Fruit fly (Drosophila melanogaster): ENCODE data around the gene CG14864.

CG14864 gene

dm6 chr3R:15289828-15290641, 21.7 kb upstream of the CG14864 start (continued):
- TF ChIP-seq croc (GFP tag; conservative IDR thresholded peaks at IDR 0.05): no peak
- TF ChIP-seq Ets97D (GFP tag; optimal IDR thresholded peaks at IDR 0.05): no peak
- no peak for TF ChIP-seq CG13123 (GFP tag; optimal IDR thresholded peaks at IDR 0.05)
- TF ChIP-seq Camta (GFP tag; optimal IDR thresholded peaks at IDR 0.05): no peak
- peak; percentile 85 for TF ChIP-seq Med (GFP tag)
- TF ChIP-seq CG13775 (GFP tag; optimal IDR thresholded peaks at IDR 0.05): no peak
- TF ChIP-seq gce (GFP tag; IDR thresholded peaks at IDR 0.05): no peak
- TF ChIP-seq ken (GFP tag; IDR thresholded peaks at IDR 0.05): no peak
- no peak for TF ChIP-seq CG14860 (GFP tag; IDR thresholded peaks at IDR 0.05; ENCODE audit: partially characterized antibody)
- no peak for TF ChIP-seq slbo (GFP tag; IDR thresholded peaks at IDR 0.05)
- TF ChIP-seq rib (GFP tag; IDR thresholded peaks at IDR 0.05): no peak
- no peak for TF ChIP-seq CG14965 (GFP tag; optimal IDR thresholded peaks at IDR 0.05; ENCODE audit: borderline replicate concordance)
- peak; percentile 18 for TF ChIP-seq CG12769 (tag; optimal IDR thresholded peaks at IDR 0.05)
- TF ChIP-seq CG12942 (GFP tag; optimal IDR thresholded peaks at IDR 0.05): no peak
- TF ChIP-seq Nf-YC (tag; optimal IDR thresholded peaks at IDR 0.05): no peak
- no peak for TF ChIP-seq CG10543 (GFP tag; optimal IDR thresholded peaks at IDR 0.05)
- TF ChIP-seq CG1832 (GFP tag; optimal IDR thresholded peaks at IDR 0.05): peak; percentile 46
- no peak for TF ChIP-seq Bteb2 (GFP tag; optimal IDR thresholded peaks at IDR 0.05)
- no peak for TF ChIP-seq CG11696 (GFP tag; IDR thresholded peaks at IDR 0.05)
- no peak for TF ChIP-seq CG33557 (GFP tag; optimal IDR thresholded peaks at IDR 0.05)
- no peak for TF ChIP-seq Lhr (GFP tag; optimal IDR thresholded peaks at IDR 0.05)
- TF ChIP-seq ash1 (GFP tag; optimal IDR thresholded peaks at IDR 0.05): no peak
- no peak for TF ChIP-seq dysf (GFP tag; IDR thresholded peaks at IDR 0.05)
- no peak for TF ChIP-seq CG9876 (GFP tag; optimal IDR thresholded peaks at IDR 0.05)
- TF ChIP-seq Dbx (GFP tag; IDR thresholded peaks at IDR 0.05): no peak
- no peak for TF ChIP-seq hbn (GFP tag; IDR thresholded peaks at IDR 0.05; ENCODE audit: partially characterized antibody)
- TF ChIP-seq wor (GFP tag; IDR thresholded peaks at IDR 0.05): no peak
- no peak for TF ChIP-seq CG10979 (tag; optimal IDR thresholded peaks at IDR 0.05)
- TF ChIP-seq Drgx (GFP tag; IDR thresholded peaks at IDR 0.05): no peak
- TF ChIP-seq CG7372 (GFP tag; IDR thresholded peaks at IDR 0.05): no peak
- TF ChIP-seq CG4707 (GFP tag; optimal IDR thresholded peaks at IDR 0.05): no peak
- TF ChIP-seq Lpt (GFP tag; optimal IDR thresholded peaks at IDR 0.05): no peak
- no peak for TF ChIP-seq B-H2 (GFP tag; optimal IDR thresholded peaks at IDR 0.05)
- peak; percentile 31 for TF ChIP-seq CG6765 (GFP tag; optimal IDR thresholded peaks at IDR 0.05)
- TF ChIP-seq emc (GFP tag; optimal IDR thresholded peaks at IDR 0.05): no peak
- no peak for TF ChIP-seq h (optimal IDR thresholded peaks at IDR 0.05)
- no peak for TF ChIP-seq Abd-B (GFP tag; optimal IDR thresholded peaks at IDR 0.05)
- no peak for TF ChIP-seq en (GFP tag; optimal IDR thresholded peaks at IDR 0.05)
- TF ChIP-seq CG8388 (GFP tag; optimal IDR thresholded peaks at IDR 0.05): no peak
- no peak for TF ChIP-seq Atf-2 (GFP tag; optimal IDR thresholded peaks at IDR 0.05)
- TF ChIP-seq klu (GFP tag; IDR thresholded peaks at IDR 0.05): no peak
- no peak for TF ChIP-seq bbx (GFP tag; IDR thresholded peaks at IDR 0.05; ENCODE audit: partially characterized antibody)
- no peak for TF ChIP-seq Hr3 (GFP tag; optimal IDR thresholded peaks at IDR 0.05)
- no peak for TF ChIP-seq CG1792 (GFP tag; optimal IDR thresholded peaks at IDR 0.05)
- TF ChIP-seq CG9437 (GFP tag; optimal IDR thresholded peaks at IDR 0.05): peak; percentile 99
- no peak for TF ChIP-seq CG9727 (GFP tag; optimal IDR thresholded peaks at IDR 0.05)
- no peak for TF ChIP-seq Bgb (GFP tag; IDR thresholded peaks at IDR 0.05; ENCODE audit: partially characterized antibody)
- TF ChIP-seq Dad (GFP tag; optimal IDR thresholded peaks at IDR 0.05): no peak
- no peak for TF ChIP-seq sna (GFP tag; IDR thresholded peaks at IDR 0.05; ENCODE audit: partially characterized antibody)

Data from whole organism, embryonic.